Fruit fly (Drosophila melanogaster) whole organism, pupa: ENCODE data around the gene GluRIIC.

Source experiments
- CG10348 ChIP-seq: fragments of 200-800 bp; sonication (Bioruptor generic); IDR thresholded peaks from 2 replicates; pipeline ENCODE4 v1.3.6; 2022; ENCODE audit warnings: missing biosample characterization, missing genetic modification characterization
- CG13204 ChIP-seq: fragments of 200-800 bp; sonication (Bioruptor generic); optimal IDR thresholded peaks from 2 replicates; lab custom pipeline; 2018; ENCODE audit warnings: missing biosample characterization, mild to moderate bottlenecking, missing genetic modification characterization, moderate library complexity
- CG34367 ChIP-seq: fragments of 200-800 bp; sonication (Bioruptor generic); optimal IDR thresholded peaks from 2 replicates; lab custom pipeline; 2018; ENCODE audit warnings: missing biosample characterization, mild to moderate bottlenecking, missing genetic modification characterization
- Ets98B ChIP-seq: fragments of 200-800 bp; sonication (Bioruptor generic); IDR thresholded peaks from 2 replicates; pipeline ENCODE4 v1.3.6; 2022; ENCODE audit warnings: missing biosample characterization, missing genetic modification characterization
- Pif1A ChIP-seq: fragments of 200-800 bp; sonication (Bioruptor generic); optimal IDR thresholded peaks from 3 replicates; lab custom pipeline; 2016; ENCODE audit warnings: missing biosample characterization, missing genetic modification characterization
- rn ChIP-seq: fragments of 200-800 bp; sonication (Bioruptor generic); IDR thresholded peaks from 2 replicates; pipeline ENCODE4 v1.3.6; 2022; ENCODE audit warnings: missing biosample characterization, missing genetic modification characterization

- no peak for TF ChIP-seq rn (GFP tag; lab: Robert Waterston, UW)
- no peak for TF ChIP-seq CG10348
- no peak for TF ChIP-seq Pif1A (GFP tag; lab: Kevin White, UChicago)
- no peak for TF ChIP-seq CG13204 (GFP tag; lab: Kevin White, UChicago)
- TF ChIP-seq Ets98B, result no peak
- no peak for TF ChIP-seq CG34367
Observed at dm6 chr2L:936922-937321, 23.0 kb downstream of the GluRIIC start.
